Worm (Caenorhabditis elegans) whole organism, mixed stage, embryonic: ENCODE results near the gene K01D12.7.

ENCODE experiments used
- ces-1 ChIP-seq: fragments of 150-350 bp; optimal IDR thresholded peaks from 2 replicates; lab custom pipeline; 2014; ENCODE audit warnings: missing biosample characterization, missing genetic modification reagents, missing genetic modification characterization
- cnd-1 ChIP-seq: fragments of 200-800 bp; sonication (Bioruptor generic); optimal IDR thresholded peaks from 2 replicates; lab custom pipeline; 2018; ENCODE audit warnings: mild to moderate bottlenecking, missing genetic modification characterization, missing compliant biosample characterization
- elt-1 ChIP-seq: sonication (generic microtip); optimal IDR thresholded peaks from 2 replicates; lab custom pipeline; 2017; ENCODE audit warnings: missing genetic modification characterization, mild to moderate bottlenecking, missing compliant biosample characterization, antibody characterized with exemption, moderate library complexity, borderline replicate concordance; ENCODE audit not compliant: insufficient read depth
- flh-1 ChIP-seq: fragments of 200-800 bp; sonication (Bioruptor generic); optimal IDR thresholded peaks from 2 replicates; lab custom pipeline; 2018; ENCODE audit warnings: mild to moderate bottlenecking, missing genetic modification characterization, moderate library complexity, missing compliant biosample characterization
- lin-13 ChIP-seq: fragments of 150-350 bp; optimal IDR thresholded peaks from 2 replicates; lab custom pipeline; 2014; ENCODE audit warnings: missing biosample characterization, missing genetic modification characterization
- lsy-2 ChIP-seq: fragments of 150-350 bp; optimal IDR thresholded peaks from 2 replicates; lab custom pipeline; 2014; ENCODE audit warnings: missing biosample characterization, missing genetic modification characterization
- nhr-12 ChIP-seq: fragments of 150-350 bp; optimal IDR thresholded peaks from 2 replicates; lab custom pipeline; 2014; ENCODE audit warnings: missing biosample characterization, missing genetic modification characterization
- nhr-237 ChIP-seq: fragments of 150-350 bp; optimal IDR thresholded peaks from 2 replicates; lab custom pipeline; 2014; ENCODE audit warnings: missing biosample characterization, missing genetic modification characterization
- nhr-28 ChIP-seq: fragments of 150-350 bp; optimal IDR thresholded peaks from 2 replicates; lab custom pipeline; 2014; ENCODE audit warnings: missing biosample characterization, missing genetic modification characterization
- unc-39 ChIP-seq: fragments of 150-350 bp; optimal IDR thresholded peaks from 2 replicates; lab custom pipeline; 2014; ENCODE audit warnings: missing biosample characterization, missing genetic modification characterization
- unc-62 ChIP-seq: fragments of 150-350 bp; optimal IDR thresholded peaks from 2 replicates; lab custom pipeline; 2014; ENCODE audit warnings: missing biosample characterization, missing genetic modification reagents, missing genetic modification characterization
- ztf-11 ChIP-seq: fragments of 150-350 bp; optimal IDR thresholded peaks from 2 replicates; lab custom pipeline; 2014; ENCODE audit warnings: missing biosample characterization, missing genetic modification characterization

- no peak for TF ChIP-seq unc-39 (tag; lab: Kevin White, UChicago)
- no peak for TF ChIP-seq lsy-2 (tag; lab: Kevin White, UChicago)
- TF ChIP-seq unc-62 (GFP tag; lab: Kevin White, UChicago): no peak
- no peak for TF ChIP-seq elt-1 (tag; lab: Kevin White, UChicago)
- TF ChIP-seq ces-1: no peak
- TF ChIP-seq flh-1: no peak
- no peak for TF ChIP-seq lin-13 (tag; lab: Kevin White, UChicago)
- TF ChIP-seq nhr-12 (tag; lab: Kevin White, UChicago): no peak
- no peak for TF ChIP-seq nhr-237
- no peak for TF ChIP-seq cnd-1 (tag; lab: Kevin White, UChicago)
- TF ChIP-seq nhr-28 (tag; lab: Kevin White, UChicago): no peak
- TF ChIP-seq ztf-11: no peak
These were observed 17.0 kb upstream of the K01D12.7 start, which contains the start of gene C54D10.3 for ce11 chrV:12418292-12418691.
